Fruit fly (Drosophila melanogaster): Measurements from ENCODE around the gene Ttc1.

Ttc1 gene

dm6 chr3R:16431707-16432106 is 11.1 kb downstream of the Ttc1 start:
- TF ChIP-seq Snoo (tag; optimal IDR thresholded peaks at IDR 0.05) (peak; percentile 1), CG4496 (GFP tag; IDR thresholded peaks at IDR 0.05) (peak; percentile 39; the same call in 1 of the 3 replicates), CG8159 (tag; optimal IDR thresholded peaks at IDR 0.05) (peak; percentile 9), D1 (tag; optimal IDR thresholded peaks at IDR 0.05) (no peak)

- TF ChIP-seq CG17806 (tag; optimal IDR thresholded peaks at IDR 0.05) (no peak), CG8159 (tag; optimal IDR thresholded peaks at IDR 0.05) (no peak), CG13204 (GFP tag; optimal IDR thresholded peaks at IDR 0.05) (no peak), CG12605 (GFP tag; IDR thresholded peaks at IDR 0.05) (no peak), gl (tag; optimal IDR thresholded peaks at IDR 0.05) (no peak), Ets98B (GFP tag; IDR thresholded peaks at IDR 0.05) (no peak), Pif1A (GFP tag; optimal IDR thresholded peaks at IDR 0.05) (no peak), CG10348 (GFP tag; IDR thresholded peaks at IDR 0.05) (no peak), EcR (GFP tag; optimal IDR thresholded peaks at IDR 0.05) (no peak), D1 (tag; optimal IDR thresholded peaks at IDR 0.05) (no peak), CG14655 (GFP tag; optimal IDR thresholded peaks at IDR 0.05) (no peak), fd96Ca (GFP tag; IDR thresholded peaks at IDR 0.05) (no peak), rn (GFP tag; IDR thresholded peaks at IDR 0.05) (no peak)
Measured at dm6 chr3R:16430381-16430780, 12.4 kb downstream of the Ttc1 start, which contains the start of gene CG31279. TSS of gene CG31279 (plus strand) at chr3R:16430681.

dm6 chr3R:16427520-16427919 is 15.3 kb downstream of the Ttc1 start:
- TF ChIP-seq CG15710 (tag; optimal IDR thresholded peaks at IDR 0.05) (no peak), CG4496 (GFP tag; IDR thresholded peaks at IDR 0.05) (no peak), Pif1B (GFP tag; optimal IDR thresholded peaks at IDR 0.05) (no peak), CG8159 (tag; optimal IDR thresholded peaks at IDR 0.05) (no peak), rn (GFP tag; IDR thresholded peaks at IDR 0.05) (no peak)

- TF ChIP-seq Pif1A (GFP tag; optimal IDR thresholded peaks at IDR 0.05) (no peak), CG12605 (GFP tag; IDR thresholded peaks at IDR 0.05) (peak; percentile 17; the same call in 1 of the 2 replicates), gl (tag; optimal IDR thresholded peaks at IDR 0.05) (peak; percentile 55), CG34367 (tag; optimal IDR thresholded peaks at IDR 0.05) (peak; percentile 10), CG13204 (GFP tag; optimal IDR thresholded peaks at IDR 0.05) (peak; percentile 37), CG14655 (GFP tag; optimal IDR thresholded peaks at IDR 0.05) (no peak), D1 (tag; optimal IDR thresholded peaks at IDR 0.05) (no peak), CG8159 (tag; optimal IDR thresholded peaks at IDR 0.05) (peak; percentile 25), CG15710 (tag; optimal IDR thresholded peaks at IDR 0.05) (peak; percentile 3), CG4496 (GFP tag; IDR thresholded peaks at IDR 0.05) (peak; percentile 59; the same call in 1 of the 3 replicates)
Measured at dm6 chr3R:16423323-16423722, 19.5 kb downstream of the Ttc1 start.

dm6 chr3R:16416508-16416907 is 26.3 kb downstream of the Ttc1 start:
- TF ChIP-seq CG8301 (tag; optimal IDR thresholded peaks at IDR 0.05) (no peak), EcR (GFP tag; optimal IDR thresholded peaks at IDR 0.05) (no peak), CG8159 (tag; optimal IDR thresholded peaks at IDR 0.05) (no peak), CG4496 (GFP tag; IDR thresholded peaks at IDR 0.05) (no peak), D1 (tag; optimal IDR thresholded peaks at IDR 0.05) (no peak), CG10348 (GFP tag; IDR thresholded peaks at IDR 0.05) (no peak), CG15710 (tag; optimal IDR thresholded peaks at IDR 0.05) (no peak), CG17806 (tag; optimal IDR thresholded peaks at IDR 0.05) (no peak), CG9948 (tag; optimal IDR thresholded peaks at IDR 0.05) (no peak), Ets98B (GFP tag; IDR thresholded peaks at IDR 0.05) (no peak), Snoo (tag; optimal IDR thresholded peaks at IDR 0.05) (no peak), CG14655 (GFP tag; optimal IDR thresholded peaks at IDR 0.05) (no peak), rn (GFP tag; IDR thresholded peaks at IDR 0.05) (no peak), CG13204 (GFP tag; optimal IDR thresholded peaks at IDR 0.05) (no peak), fd96Ca (GFP tag; IDR thresholded peaks at IDR 0.05) (no peak)

dm6 chr3R:16413734-16414133 is 29.1 kb downstream of the Ttc1 start:
- TF ChIP-seq CG8159 (tag; optimal IDR thresholded peaks at IDR 0.05): peak; percentile 71
- TF ChIP-seq CG34367 (tag; optimal IDR thresholded peaks at IDR 0.05): no peak

- TF ChIP-seq CG15710 (tag; optimal IDR thresholded peaks at IDR 0.05): no peak
- TF ChIP-seq CG14655 (GFP tag; optimal IDR thresholded peaks at IDR 0.05): no peak
Measured at dm6 chr3R:16410706-16411105, 32.1 kb downstream of the Ttc1 start.

dm6 chr3R:16408434-16408833 is 34.4 kb downstream of the Ttc1 start:
- TF ChIP-seq Snoo (tag; optimal IDR thresholded peaks at IDR 0.05): no peak
- no peak for TF ChIP-seq CG8159 (tag; optimal IDR thresholded peaks at IDR 0.05)
- no peak for TF ChIP-seq CG17806 (tag; optimal IDR thresholded peaks at IDR 0.05)
- no peak for TF ChIP-seq CG34367 (tag; optimal IDR thresholded peaks at IDR 0.05)
- no peak for TF ChIP-seq Ets98B (GFP tag; IDR thresholded peaks at IDR 0.05)
- TF ChIP-seq CG12605 (GFP tag; IDR thresholded peaks at IDR 0.05): no peak
- no peak for TF ChIP-seq CG14655 (GFP tag; optimal IDR thresholded peaks at IDR 0.05)
- no peak for TF ChIP-seq CG9948 (tag; optimal IDR thresholded peaks at IDR 0.05)
- TF ChIP-seq CG32121 (GFP tag; IDR thresholded peaks at IDR 0.05): no peak
- TF ChIP-seq CG4496 (GFP tag; IDR thresholded peaks at IDR 0.05): no peak
- TF ChIP-seq CG15710 (tag; optimal IDR thresholded peaks at IDR 0.05): no peak
- TF ChIP-seq fd96Ca (GFP tag; IDR thresholded peaks at IDR 0.05): no peak
- no peak for TF ChIP-seq rn (GFP tag; IDR thresholded peaks at IDR 0.05)
- no peak for TF ChIP-seq CG10348 (GFP tag; IDR thresholded peaks at IDR 0.05)
- no peak for TF ChIP-seq gl (tag; optimal IDR thresholded peaks at IDR 0.05)
- TF ChIP-seq Pif1B (GFP tag; optimal IDR thresholded peaks at IDR 0.05): no peak
- TF ChIP-seq Pif1A (GFP tag; optimal IDR thresholded peaks at IDR 0.05): no peak
- no peak for TF ChIP-seq CG13204 (GFP tag; optimal IDR thresholded peaks at IDR 0.05)

Data from whole organism, pupa.